Worm (Caenorhabditis elegans): ENCODE measurements around the gene srh-286.
A peak's percentile ranks its signal among the peaks of the same experiment; 100 is the strongest.

srh-286 gene

ce11 chrV:17819704-17820103, 24.3 kb downstream of the srh-286 start:
- TF ChIP-seq Y116A8C.19 (tag; optimal IDR thresholded peaks at IDR 0.05; ENCODE audit: borderline replicate concordance) (no peak), sup-37 (GFP tag; optimal IDR thresholded peaks at IDR 0.05) (no peak), efl-1 (optimal IDR thresholded peaks at IDR 0.05) (no peak), efl-1 (GFP tag; optimal IDR thresholded peaks at IDR 0.05 in 1 of 2) (peak in 1 of 2 experiments; percentile 23), sptf-1 (tag; optimal IDR thresholded peaks at IDR 0.05) (no peak)

- TF ChIP-seq lin-39 (tag; optimal IDR thresholded peaks at IDR 0.05), result no peak
- TF ChIP-seq efl-1 (optimal IDR thresholded peaks at IDR 0.05), result no peak
- peak in 1 of 2 experiments; percentile 14 for TF ChIP-seq efl-1 (GFP tag; optimal IDR thresholded peaks at IDR 0.05 in 1 of 2)
Measured at ce11 chrV:17818567-17818966, 25.4 kb downstream of the srh-286 start, which contains the start of gene srh-298. srh-298 (plus strand) TSS chrV:17818867.

ce11 chrV:17812127-17812526, 31.9 kb downstream of the srh-286 start:
- no peak for TF ChIP-seq ceh-8 (GFP tag; optimal IDR thresholded peaks at IDR 0.05)
- TF ChIP-seq lin-15B (tag; optimal IDR thresholded peaks at IDR 0.05), result no peak
- TF ChIP-seq skn-1 (tag; optimal IDR thresholded peaks at IDR 0.05), result no peak
- no peak for TF ChIP-seq nhr-19 (GFP tag; conservative IDR thresholded peaks at IDR 0.05)
- no peak for TF ChIP-seq ceh-63 (GFP tag; optimal IDR thresholded peaks at IDR 0.05)
- no peak for TF ChIP-seq fkh-8 (tag; optimal IDR thresholded peaks at IDR 0.05)
- no peak for TF ChIP-seq mab-9 (GFP tag; IDR thresholded peaks at IDR 0.05)
- no peak for TF ChIP-seq elt-3 (tag; optimal IDR thresholded peaks at IDR 0.05)
- no peak for TF ChIP-seq vab-15 (tag; optimal IDR thresholded peaks at IDR 0.05)
- TF ChIP-seq nhr-71 (tag; optimal IDR thresholded peaks at IDR 0.05), result no peak
- no peak for TF ChIP-seq snu-23 (GFP tag; optimal IDR thresholded peaks at IDR 0.05)
- TF ChIP-seq nhr-12 (tag; optimal IDR thresholded peaks at IDR 0.05), result no peak
- no peak for TF ChIP-seq ceh-90 (tag; optimal IDR thresholded peaks at IDR 0.05)
- no peak for TF ChIP-seq unc-86 (tag; optimal IDR thresholded peaks at IDR 0.05)
- TF ChIP-seq lin-13 (GFP tag; optimal IDR thresholded peaks at IDR 0.05), result no peak
- TF ChIP-seq unc-30 (tag; optimal IDR thresholded peaks at IDR 0.05), result no peak
- TF ChIP-seq lir-3 (tag; optimal IDR thresholded peaks at IDR 0.05; ENCODE audit: poor library complexity), result no peak

ce11 chrV:17810053-17810452, 34.0 kb downstream of the srh-286 start, which contains the start of gene srh-296:
srh-296 (plus strand) TSS chrV:17810353.
- TF ChIP-seq fkh-10 (GFP tag; optimal IDR thresholded peaks at IDR 0.05), result no peak
- TF ChIP-seq unc-130 (tag; optimal IDR thresholded peaks at IDR 0.05), result no peak
- TF ChIP-seq pqm-1 (tag; optimal IDR thresholded peaks at IDR 0.05), result no peak
- TF ChIP-seq dsc-1 (tag; optimal IDR thresholded peaks at IDR 0.05), result no peak
- TF ChIP-seq lsy-2 (tag; optimal IDR thresholded peaks at IDR 0.05), result no peak
- no peak for TF ChIP-seq nhr-12 (tag; optimal IDR thresholded peaks at IDR 0.05)
- TF ChIP-seq mef-2 (tag; optimal IDR thresholded peaks at IDR 0.05), result no peak
- TF ChIP-seq hlh-4 (tag; optimal IDR thresholded peaks at IDR 0.05), result no peak
- no peak for TF ChIP-seq ceh-82 (tag; optimal IDR thresholded peaks at IDR 0.05)
- TF ChIP-seq aly-2 (tag; optimal IDR thresholded peaks at IDR 0.05), result no peak
- TF ChIP-seq elt-2 (tag; optimal IDR thresholded peaks at IDR 0.05), result no peak
- TF ChIP-seq vab-15 (tag; optimal IDR thresholded peaks at IDR 0.05), result no peak

- TF ChIP-seq nhr-237 (tag; optimal IDR thresholded peaks at IDR 0.05) (no peak), efl-1 (optimal IDR thresholded peaks at IDR 0.05) (no peak), efl-1 (GFP tag; optimal IDR thresholded peaks at IDR 0.05 in 1 of 2) (peak in 1 of 2 experiments; percentile 64), unc-30 (tag; optimal IDR thresholded peaks at IDR 0.05) (no peak)
Measured at ce11 chrV:17805323-17805722, 38.7 kb downstream of the srh-286 start, which contains the start of gene srh-291. srh-291 (plus strand) TSS chrV:17805623.

DNA sequence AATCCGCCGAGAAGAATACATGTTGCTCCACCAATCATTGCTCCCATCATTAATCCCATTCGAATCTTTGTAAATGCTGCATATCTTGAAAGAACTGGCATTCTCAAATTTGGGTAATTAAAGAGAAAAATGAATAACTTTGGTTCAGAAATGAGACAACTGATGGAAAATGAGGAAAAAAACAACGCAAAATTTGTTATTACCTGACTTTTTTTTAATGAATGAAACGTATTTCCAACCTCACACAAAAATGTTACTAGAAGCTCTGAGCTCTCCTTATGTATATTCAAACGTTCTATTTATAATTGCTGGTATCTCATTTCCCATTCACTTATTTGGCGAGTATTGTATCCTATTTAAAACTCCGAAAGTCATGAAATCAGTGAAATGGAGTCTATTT, 41.5 kb downstream of the srh-286 start, which contains the start of the genes Y94A7B.11 and srh-292:
Y94A7B.11 (minus strand) TSS at position 101 of the 400 bp plus-strand sequence.
srh-292 (plus strand) TSS at position 251 of the 400 bp plus-strand sequence.
- TF ChIP-seq nhr-19 (GFP tag; conservative IDR thresholded peaks at IDR 0.05) (no peak), hlh-17 (GFP tag; optimal IDR thresholded peaks at IDR 0.05; ENCODE audit: borderline replicate concordance) (no peak)

All from whole organism, L1 larva.